Worm (Caenorhabditis elegans): ENCODE data around the gene C11H1.7.

DNA sequence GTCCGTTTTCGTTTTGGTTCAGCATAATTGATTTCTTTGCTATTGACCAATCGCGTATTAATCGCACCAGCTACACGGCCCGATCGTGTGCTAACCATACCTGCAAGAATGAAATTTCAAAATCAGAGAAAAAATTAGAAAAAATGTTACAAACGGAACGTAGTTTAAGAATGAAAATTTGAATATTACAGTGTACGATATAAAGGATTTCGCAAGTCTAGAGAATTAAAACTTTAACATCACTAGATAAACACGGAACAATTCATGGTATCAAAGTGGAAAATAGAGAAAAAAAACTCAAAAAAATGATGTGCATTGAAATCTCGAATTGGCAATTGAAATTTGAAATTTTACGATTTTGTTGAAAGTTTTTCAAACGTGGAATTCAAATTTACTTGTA lies 30.6 kb upstream of the C11H1.7 start, which contains the start of gene madd-3:
- no peak for TF ChIP-seq elt-1 (tag; optimal IDR thresholded peaks at IDR 0.05; ENCODE audit: borderline replicate concordance, insufficient read depth)
- TF ChIP-seq unc-62 (GFP tag; optimal IDR thresholded peaks at IDR 0.05): no peak
- no peak for TF ChIP-seq nhr-237 (tag; optimal IDR thresholded peaks at IDR 0.05)
- TF ChIP-seq snpc-4 (tag; optimal IDR thresholded peaks at IDR 0.05): no peak
- no peak for TF ChIP-seq lin-13 (tag; optimal IDR thresholded peaks at IDR 0.05)
- no peak for TF ChIP-seq pha-4 (tag; optimal IDR thresholded peaks at IDR 0.05)
- TF ChIP-seq lsy-2 (tag; optimal IDR thresholded peaks at IDR 0.05): no peak
- TF ChIP-seq nhr-12 (tag; optimal IDR thresholded peaks at IDR 0.05): no peak

All from whole organism, mixed stage, embryonic.